Worm (Caenorhabditis elegans): ENCODE measurements around the gene srx-86.
A peak's percentile ranks its signal among the peaks of the same experiment; 100 is the strongest.

Gene srx-86

ce11 chrV:11535504-11536062 lies 27.2 kb upstream of the srx-86 start (continued):
- TF ChIP-seq Y116A8C.19 (tag; optimal IDR thresholded peaks at IDR 0.05; ENCODE audit: borderline replicate concordance) = no peak

- no peak for TF ChIP-seq efl-1 (optimal IDR thresholded peaks at IDR 0.05)
- peak in 1 of 2 experiments; percentile 83 for TF ChIP-seq efl-1 (GFP tag; optimal IDR thresholded peaks at IDR 0.05 in 1 of 2)
- no peak for TF ChIP-seq grh-1 (GFP tag; IDR thresholded peaks at IDR 0.05)
- peak; percentile 46 for TF ChIP-seq nhr-85 (tag)
- no peak for TF ChIP-seq nhr-47 (tag; optimal IDR thresholded peaks at IDR 0.05)
- peak; percentile 62 for TF ChIP-seq lin-14 (GFP tag; optimal IDR thresholded peaks at IDR 0.05)
Observed at ce11 chrV:11536667-11537066, 26.1 kb upstream of the srx-86 start.

ce11 chrV:11539502-11539901 lies 23.2 kb upstream of the srx-86 start:
- TF ChIP-seq efl-1 (optimal IDR thresholded peaks at IDR 0.05) (no peak), efl-1 (GFP tag; optimal IDR thresholded peaks at IDR 0.05 in 1 of 2) (peak in 1 of 2 experiments; percentile 21), C16A3.4 (tag; optimal IDR thresholded peaks at IDR 0.05) (no peak)

ce11 chrV:11541284-11541683 lies 21.5 kb upstream of the srx-86 start:
- TF ChIP-seq vab-15 (tag; optimal IDR thresholded peaks at IDR 0.05) (peak; percentile 4), nhr-237 (tag; optimal IDR thresholded peaks at IDR 0.05) (no peak), efl-1 (optimal IDR thresholded peaks at IDR 0.05) (peak in 1 of 2 experiments; percentile 3), efl-1 (GFP tag; optimal IDR thresholded peaks at IDR 0.05 in 1 of 2) (no peak), dsc-1 (tag; optimal IDR thresholded peaks at IDR 0.05) (no peak), jun-1 (tag; optimal IDR thresholded peaks at IDR 0.05) (peak; percentile 7)

- TF ChIP-seq blmp-1 (tag; optimal IDR thresholded peaks at IDR 0.05) (peak; percentile 44), fkh-8 (tag; optimal IDR thresholded peaks at IDR 0.05) (no peak), nhr-84 (tag; optimal IDR thresholded peaks at IDR 0.05) (no peak), F16B12.6 (tag; optimal IDR thresholded peaks at IDR 0.05) (no peak), unc-98 (GFP tag; IDR thresholded peaks at IDR 0.05) (no peak), lin-35 (GFP tag; optimal IDR thresholded peaks at IDR 0.05) (no peak), zag-1 (tag; optimal IDR thresholded peaks at IDR 0.05) (no peak), elt-3 (tag; optimal IDR thresholded peaks at IDR 0.05) (peak in 4 of 6 experiments; percentile 25 to 48 (median 42)), egl-13 (tag; optimal IDR thresholded peaks at IDR 0.05) (no peak), lsy-2 (tag; optimal IDR thresholded peaks at IDR 0.05) (no peak), nhr-85 (tag) (peak; percentile 90), nhr-20 (tag; optimal IDR thresholded peaks at IDR 0.05) (peak; percentile 11), aha-1 (tag; optimal IDR thresholded peaks at IDR 0.05) (no peak), efl-1 (optimal IDR thresholded peaks at IDR 0.05) (no peak), efl-1 (GFP tag; optimal IDR thresholded peaks at IDR 0.05 in 1 of 2) (peak in 1 of 2 experiments; percentile 89), nhr-76 (tag; optimal IDR thresholded peaks at IDR 0.05) (no peak), ceh-90 (tag; optimal IDR thresholded peaks at IDR 0.05) (no peak), nhr-237 (tag; optimal IDR thresholded peaks at IDR 0.05) (no peak), nhr-71 (tag; optimal IDR thresholded peaks at IDR 0.05) (peak; percentile 30), nhr-47 (tag; optimal IDR thresholded peaks at IDR 0.05) (no peak), nhr-90 (tag; optimal IDR thresholded peaks at IDR 0.05; ENCODE audit: poor library complexity) (peak; percentile 2), lin-14 (GFP tag; optimal IDR thresholded peaks at IDR 0.05) (peak; percentile 23), vab-15 (tag; optimal IDR thresholded peaks at IDR 0.05) (no peak)
Observed at ce11 chrV:11543564-11543963, 19.2 kb upstream of the srx-86 start, which contains the start of gene F38B7.2. Gene F38B7.2, plus strand, starts transcription at chrV:11543963.

- TF ChIP-seq C16A3.4 (tag; optimal IDR thresholded peaks at IDR 0.05) (no peak), hlh-17 (GFP tag; optimal IDR thresholded peaks at IDR 0.05; ENCODE audit: borderline replicate concordance) (no peak), ztf-4 (tag; optimal IDR thresholded peaks at IDR 0.05) (no peak), ama-1 (optimal IDR thresholded peaks at IDR 0.05) (no peak), nhr-85 (tag) (peak; percentile 48), C34B4.2 (tag; optimal IDR thresholded peaks at IDR 0.05) (no peak), fkh-8 (tag; optimal IDR thresholded peaks at IDR 0.05) (peak; percentile 24), unc-86 (tag; optimal IDR thresholded peaks at IDR 0.05) (no peak), pag-3 (tag; optimal IDR thresholded peaks at IDR 0.05; ENCODE audit: borderline replicate concordance, insufficient read depth) (no peak), nhr-19 (GFP tag; conservative IDR thresholded peaks at IDR 0.05) (no peak), jun-1 (tag; optimal IDR thresholded peaks at IDR 0.05) (no peak), pax-3 (tag; optimal IDR thresholded peaks at IDR 0.05) (no peak), zag-1 (tag; optimal IDR thresholded peaks at IDR 0.05) (no peak), ces-1 (GFP tag; optimal IDR thresholded peaks at IDR 0.05) (no peak), nhr-90 (tag; optimal IDR thresholded peaks at IDR 0.05; ENCODE audit: poor library complexity) (no peak), ceh-82 (tag; optimal IDR thresholded peaks at IDR 0.05) (no peak), nhr-237 (tag; optimal IDR thresholded peaks at IDR 0.05) (no peak), fos-1 (tag; optimal IDR thresholded peaks at IDR 0.05) (no peak)
Observed at ce11 chrV:11545227-11545626, 17.5 kb upstream of the srx-86 start, which contains the start of gene F38B7.10. Gene F38B7.10, plus strand, starts transcription at chrV:11545527.

Measured in whole organism, L1 larva.